Fruit fly (Drosophila melanogaster): Measurements from ENCODE around the gene CG45065.

DNA sequence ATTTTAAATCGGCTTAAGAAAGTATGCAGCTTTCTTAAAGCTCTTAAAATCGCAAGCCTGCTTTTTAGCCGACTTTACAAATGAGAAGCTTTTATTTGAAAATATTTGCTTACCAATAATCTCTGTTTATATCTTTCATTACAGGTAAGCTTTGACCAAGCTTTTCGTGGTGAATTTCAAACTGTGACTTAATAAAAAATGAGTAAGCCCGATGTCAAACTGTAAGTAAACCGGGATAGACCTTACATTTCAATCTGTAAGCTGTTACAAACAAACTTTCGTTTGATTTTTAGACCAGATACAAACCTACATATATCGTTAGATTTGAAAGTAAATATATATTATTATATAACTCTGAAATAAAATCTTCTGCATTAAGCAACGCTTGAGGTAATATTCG, 3.2 kb upstream of the CG45065 start:
- TF ChIP-seq psq (optimal IDR thresholded peaks at IDR 0.05): no peak
- TF ChIP-seq insv (optimal IDR thresholded peaks at IDR 0.05): no peak

Data from Kc167 (cell line).